Worm (Caenorhabditis elegans): ENCODE measurements around the gene aagr-1.
"Not testable (repeated sequence)": the region's sequence is repeated elsewhere in the genome, so short reads cannot be mapped to it uniquely, and the experiment has no call there.

The aagr-1 gene

ce11 chrIV:8347051-8347450 lies 19.3 kb upstream of the aagr-1 start, which contains the start of the genes F17E9.18 and F17E9.15:
F17E9.18 (minus strand) TSS chrIV:8347151.
F17E9.15 (plus strand) TSS chrIV:8347418.
- TF ChIP-seq B0336.3 (GFP tag; IDR thresholded peaks at IDR 0.05) (no peak), dpl-1 (GFP tag; optimal IDR thresholded peaks at IDR 0.05) (no peak), lin-40 (tag; optimal IDR thresholded peaks at IDR 0.05) (no peak), pha-4 (tag; optimal IDR thresholded peaks at IDR 0.05) (no peak), unc-62 (GFP tag; optimal IDR thresholded peaks at IDR 0.05) (no peak), xnd-1 (tag; optimal IDR thresholded peaks at IDR 0.05) (no peak), aptf-3 (GFP tag; IDR thresholded peaks at IDR 0.05) (no peak), F37B4.10 (GFP tag; IDR thresholded peaks at IDR 0.05) (no peak), F52B5.7 (tag; optimal IDR thresholded peaks at IDR 0.05) (no peak), Y67H2A.10 (GFP tag; conservative IDR thresholded peaks at IDR 0.05) (no peak)

ce11 chrIV:8348073-8348472 lies 18.2 kb upstream of the aagr-1 start, which contains the start of gene F17E9.4:
F17E9.4 (plus strand) TSS chrIV:8348373.
- TF ChIP-seq ekl-4 (GFP tag; IDR thresholded peaks at IDR 0.05) (no peak), B0336.3 (GFP tag; IDR thresholded peaks at IDR 0.05) (no peak), Y79H2A.3 (GFP tag; conservative IDR thresholded peaks at IDR 0.05) (no peak), lir-1 (GFP tag; conservative IDR thresholded peaks at IDR 0.05) (no peak), hsf-1 (GFP tag; IDR thresholded peaks at IDR 0.05) (no peak), gei-17 (GFP tag; optimal IDR thresholded peaks at IDR 0.05) (no peak)

ce11 chrIV:8352036-8352435 lies 14.3 kb upstream of the aagr-1 start, which contains the start of gene F17E9.16:
F17E9.16 (plus strand) TSS chrIV:8352336.
- TF ChIP-seq xnd-1 (tag; optimal IDR thresholded peaks at IDR 0.05); attf-5 (GFP tag; optimal IDR thresholded peaks at IDR 0.05); fkh-3 (tag; optimal IDR thresholded peaks at IDR 0.05): not testable (repeated sequence)

- TF ChIP-seq ceh-58 (GFP tag; IDR thresholded peaks at IDR 0.05) (no peak), mel-28 (tag; optimal IDR thresholded peaks at IDR 0.05; ENCODE audit: borderline replicate concordance) (no peak), sea-2 (GFP tag; IDR thresholded peaks at IDR 0.05) (no peak), nhr-179 (tag; optimal IDR thresholded peaks at IDR 0.05) (no peak), B0336.3 (GFP tag; IDR thresholded peaks at IDR 0.05) (no peak), C17E4.6 (GFP tag; IDR thresholded peaks at IDR 0.05) (no peak), madf-8 (GFP tag; conservative IDR thresholded peaks at IDR 0.05) (no peak), aptf-3 (GFP tag; IDR thresholded peaks at IDR 0.05) (no peak), akir-1 (GFP tag; optimal IDR thresholded peaks at IDR 0.05) (no peak), F55B11.4 (tag; optimal IDR thresholded peaks at IDR 0.05; ENCODE audit: borderline replicate concordance, insufficient read depth) (no peak)
These were observed 11.7 kb upstream of the aagr-1 start, which contains the start of gene F17E9.3 for ce11 chrIV:8354572-8354971. F17E9.3 (plus strand) TSS chrIV:8354872.

DNA sequence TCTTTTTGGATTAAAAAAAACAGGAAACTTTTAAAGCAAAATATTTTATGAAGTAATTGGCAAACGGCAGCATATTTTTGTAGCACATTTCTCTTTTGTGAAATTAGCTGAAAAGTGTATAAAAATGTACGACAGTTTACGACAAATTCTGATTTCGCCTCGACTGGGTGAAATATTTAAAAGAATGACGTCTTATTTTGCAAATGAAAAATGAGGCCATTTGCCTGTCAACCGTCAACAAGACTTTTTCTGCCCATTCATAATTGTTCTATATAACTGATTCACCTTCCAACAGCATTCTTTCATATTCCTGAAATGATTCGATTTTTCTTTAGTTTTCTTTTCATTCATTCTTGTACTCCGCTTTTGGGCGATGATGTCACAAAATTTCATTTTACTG lies 10.7 kb upstream of the aagr-1 start, which contains the start of the genes F17E9.2 and col-116:
F17E9.2 (plus strand) TSS at position 301 of the 400 bp plus-strand sequence.
col-116 (plus strand) TSS at position 315 of the 400 bp plus-strand sequence.
- TF ChIP-seq hlh-12 (tag; optimal IDR thresholded peaks at IDR 0.05) (no peak), pbrm-1 (GFP tag; IDR thresholded peaks at IDR 0.05) (no peak), snpc-1.1 (tag; optimal IDR thresholded peaks at IDR 0.05; ENCODE audit: insufficient read depth) (no peak), F49E8.2 (tag; optimal IDR thresholded peaks at IDR 0.05; ENCODE audit: insufficient read depth) (no peak), mxl-1 (tag; optimal IDR thresholded peaks at IDR 0.05) (no peak), F39B2.1 (GFP tag; IDR thresholded peaks at IDR 0.05) (no peak), attf-3 (GFP tag; conservative IDR thresholded peaks at IDR 0.05) (no peak), Y56A3A.18 (GFP tag; IDR thresholded peaks at IDR 0.05) (no peak), dpl-1 (GFP tag; optimal IDR thresholded peaks at IDR 0.05) (no peak), unc-130 (GFP tag; optimal IDR thresholded peaks at IDR 0.05) (no peak), fkh-3 (tag; optimal IDR thresholded peaks at IDR 0.05) (no peak), lin-40 (tag; optimal IDR thresholded peaks at IDR 0.05) (no peak)
